Fruit fly (Drosophila melanogaster): Measurements from ENCODE around the gene CG4822.

The CG4822 gene

DNA sequence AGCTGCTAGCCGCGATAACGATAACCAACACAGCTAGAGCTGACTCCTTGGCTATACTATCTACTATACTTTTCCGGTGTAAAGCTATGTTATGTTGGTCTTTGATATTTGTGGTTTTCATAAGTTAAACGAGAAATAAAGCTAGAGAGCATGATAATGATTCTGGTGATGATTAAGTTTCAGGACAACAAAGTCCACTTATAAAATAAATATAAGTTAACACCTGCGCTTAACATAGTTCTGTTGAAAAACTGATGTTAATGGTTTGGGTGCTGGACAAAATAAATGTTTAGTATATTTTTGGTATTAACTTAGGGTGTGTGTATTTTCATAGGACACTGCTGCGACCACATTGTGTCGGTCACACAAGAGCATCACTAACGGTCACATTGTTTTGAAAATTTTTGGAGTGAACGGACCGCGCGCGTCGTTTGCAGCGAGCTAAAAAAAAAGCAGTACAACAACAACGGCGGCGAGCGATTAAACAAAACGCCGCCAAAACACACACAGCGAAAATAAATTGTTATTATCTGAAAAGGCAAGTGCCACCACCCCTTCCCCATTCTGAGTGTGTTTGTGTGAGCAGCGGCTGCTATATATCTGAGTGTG, 37.2 kb upstream of the CG4822 start, which contains the start of the genes CG33635 and spen (continued):
- no peak for TF ChIP-seq Chrac-16 (GFP tag; optimal IDR thresholded peaks at IDR 0.05)
- no peak for TF ChIP-seq Awh (GFP tag; IDR thresholded peaks at IDR 0.05)
- no peak for TF ChIP-seq Kr (GFP tag; optimal IDR thresholded peaks at IDR 0.05)
- TF ChIP-seq NC2α (GFP tag; optimal IDR thresholded peaks at IDR 0.05), result no peak
- TF ChIP-seq CG9727 (GFP tag; optimal IDR thresholded peaks at IDR 0.05), result peak; percentile 5
- TF ChIP-seq CG1792 (GFP tag; optimal IDR thresholded peaks at IDR 0.05), result no peak
- TF ChIP-seq CG10431 (GFP tag; optimal IDR thresholded peaks at IDR 0.05), result no peak
- TF ChIP-seq CG3281 (GFP tag; optimal IDR thresholded peaks at IDR 0.05), result peak; percentile 46
- peak; percentile 4 for TF ChIP-seq MTF-1 (GFP tag; optimal IDR thresholded peaks at IDR 0.05; ENCODE audit: borderline replicate concordance)
- peak; percentile 65 for TF ChIP-seq CG10147 (GFP tag; optimal IDR thresholded peaks at IDR 0.05)
- no peak for TF ChIP-seq az2 (GFP tag; optimal IDR thresholded peaks at IDR 0.05)
- TF ChIP-seq tgo (GFP tag; IDR thresholded peaks at IDR 0.05), result no peak
- peak; percentile 83 for TF ChIP-seq CG12659 (GFP tag; optimal IDR thresholded peaks at IDR 0.05)
- TF ChIP-seq CG8924 (tag; optimal IDR thresholded peaks at IDR 0.05), result peak; percentile 82
- TF ChIP-seq chinmo (GFP tag; IDR thresholded peaks at IDR 0.05; ENCODE audit: partially characterized antibody), result no peak
- peak; percentile 38 for TF ChIP-seq Dp (GFP tag; optimal IDR thresholded peaks at IDR 0.05)
- no peak for TF ChIP-seq Ravus (GFP tag; IDR thresholded peaks at IDR 0.05)
- no peak for TF ChIP-seq E2f1 (GFP tag; IDR thresholded peaks at IDR 0.05)
- peak; percentile 63 for TF ChIP-seq nmo (GFP tag; optimal IDR thresholded peaks at IDR 0.05)
- TF ChIP-seq Eip74EF (GFP tag; optimal IDR thresholded peaks at IDR 0.05), result peak in 1 of 2 experiments; percentile 10
- TF ChIP-seq Dek (tag; optimal IDR thresholded peaks at IDR 0.05), result peak; percentile 50
- TF ChIP-seq onecut (GFP tag; IDR thresholded peaks at IDR 0.05), result peak; percentile 61
- peak; percentile 80 for TF ChIP-seq mirr (GFP tag; optimal IDR thresholded peaks at IDR 0.05)
- peak; percentile 40 for TF ChIP-seq Asciz (GFP tag; optimal IDR thresholded peaks at IDR 0.05)
- TF ChIP-seq CG31365 (tag; optimal IDR thresholded peaks at IDR 0.05), result peak; percentile 18
- peak in 1 of 2 experiments; percentile 23 for TF ChIP-seq Hr51 (GFP tag; optimal IDR thresholded peaks at IDR 0.05)
- TF ChIP-seq ac (GFP tag; optimal IDR thresholded peaks at IDR 0.05), result no peak
- no peak for TF ChIP-seq slp2 (GFP tag; optimal IDR thresholded peaks at IDR 0.05)
- no peak for TF ChIP-seq CG34224 (GFP tag; IDR thresholded peaks at IDR 0.05; ENCODE audit: partially characterized antibody)
- no peak for TF ChIP-seq emc (GFP tag; optimal IDR thresholded peaks at IDR 0.05)
- TF ChIP-seq CrebB (tag; optimal IDR thresholded peaks at IDR 0.05), result peak; percentile 58
- peak; percentile 84 for TF ChIP-seq cg (GFP tag; optimal IDR thresholded peaks at IDR 0.05)
- peak; percentile 80 for TF ChIP-seq CG30020 (tag; optimal IDR thresholded peaks at IDR 0.05)
- peak; percentile 25 for TF ChIP-seq CG4707 (GFP tag; optimal IDR thresholded peaks at IDR 0.05)
- no peak for TF ChIP-seq CG15011 (GFP tag; optimal IDR thresholded peaks at IDR 0.05)
- no peak for TF ChIP-seq CG15479 (GFP tag; optimal IDR thresholded peaks at IDR 0.05)
- TF ChIP-seq CG8944 (GFP tag; optimal IDR thresholded peaks at IDR 0.05), result no peak
- peak; percentile 68 for TF ChIP-seq Fer1 (GFP tag; optimal IDR thresholded peaks at IDR 0.05)
- no peak for TF ChIP-seq CG17802 (tag; optimal IDR thresholded peaks at IDR 0.05)
- no peak for TF ChIP-seq tx (GFP tag; optimal IDR thresholded peaks at IDR 0.05)
- TF ChIP-seq Rx (GFP tag; IDR thresholded peaks at IDR 0.05), result no peak
- no peak for TF ChIP-seq tio (GFP tag; optimal IDR thresholded peaks at IDR 0.05)
- TF ChIP-seq peb (GFP tag; IDR thresholded peaks at IDR 0.05), result no peak
- TF ChIP-seq MBD-R2 (GFP tag; IDR thresholded peaks at IDR 0.05), result no peak
- TF ChIP-seq stwl (tag; optimal IDR thresholded peaks at IDR 0.05), result peak; percentile 61
- TF ChIP-seq CG11696 (GFP tag; IDR thresholded peaks at IDR 0.05), result no peak
- TF ChIP-seq CG10209 (GFP tag; optimal IDR thresholded peaks at IDR 0.05), result peak; percentile 21
- TF ChIP-seq CG17912 (GFP tag; optimal IDR thresholded peaks at IDR 0.05), result peak; percentile 79
- TF ChIP-seq CG12071 (GFP tag; optimal IDR thresholded peaks at IDR 0.05), result peak; percentile 20

Measured in whole organism, embryonic.